Worm (Caenorhabditis elegans): ENCODE results near the gene smvt-1.

The smvt-1 gene

ce11 chrX:2549322-2549721, 538 bp upstream of the smvt-1 start (continued):
- peak; percentile 47 for TF ChIP-seq npax-4 (tag; optimal IDR thresholded peaks at IDR 0.05)
- no peak for TF ChIP-seq lim-6 (tag; optimal IDR thresholded peaks at IDR 0.05)
- TF ChIP-seq unc-86 (tag; optimal IDR thresholded peaks at IDR 0.05), result peak; percentile 70
- peak; percentile 85 for TF ChIP-seq madf-2 (tag; optimal IDR thresholded peaks at IDR 0.05)
- peak; percentile 50 for TF ChIP-seq tbx-7 (tag; optimal IDR thresholded peaks at IDR 0.05)
- peak; percentile 83 for TF ChIP-seq T23F11.4 (GFP tag; optimal IDR thresholded peaks at IDR 0.05)
- TF ChIP-seq hlh-30 (tag; optimal IDR thresholded peaks at IDR 0.05; ENCODE audit: insufficient read depth), result no peak
- TF ChIP-seq ahr-1 (tag; optimal IDR thresholded peaks at IDR 0.05), result peak; percentile 51
- no peak for TF ChIP-seq ceh-22 (tag; optimal IDR thresholded peaks at IDR 0.05)
- peak; percentile 74 for TF ChIP-seq fkh-6 (tag; optimal IDR thresholded peaks at IDR 0.05)
- peak; percentile 50 for TF ChIP-seq hlh-13 (GFP tag; optimal IDR thresholded peaks at IDR 0.05)
- TF ChIP-seq che-1 (tag; optimal IDR thresholded peaks at IDR 0.05), result peak; percentile 86
- peak; percentile 53 for TF ChIP-seq unc-42 (tag; optimal IDR thresholded peaks at IDR 0.05)
- no peak for TF ChIP-seq pha-4 (tag; optimal IDR thresholded peaks at IDR 0.05)
- TF ChIP-seq hlh-6 (tag; optimal IDR thresholded peaks at IDR 0.05), result peak; percentile 87
- TF ChIP-seq sox-2 (GFP tag; IDR thresholded peaks at IDR 0.05), result peak; percentile 68
- peak; percentile 85 for TF ChIP-seq gmeb-2 (tag; optimal IDR thresholded peaks at IDR 0.05)
- TF ChIP-seq syd-9 (tag; optimal IDR thresholded peaks at IDR 0.05), result peak; percentile 81
- peak; percentile 75 for TF ChIP-seq elt-4 (tag; optimal IDR thresholded peaks at IDR 0.05)
- peak; percentile 79 for TF ChIP-seq tbx-2 (tag; optimal IDR thresholded peaks at IDR 0.05)
- peak; percentile 57 for TF ChIP-seq pqm-1 (tag; optimal IDR thresholded peaks at IDR 0.05)
- TF ChIP-seq mec-3 (tag; optimal IDR thresholded peaks at IDR 0.05; ENCODE audit: borderline replicate concordance), result no peak
- TF ChIP-seq F13H6.1 (tag; optimal IDR thresholded peaks at IDR 0.05), result peak; percentile 54
- peak; percentile 76 for TF ChIP-seq hlh-15 (tag; optimal IDR thresholded peaks at IDR 0.05)
- TF ChIP-seq ttx-3 (tag; optimal IDR thresholded peaks at IDR 0.05), result peak; percentile 79
- peak; percentile 81 for TF ChIP-seq K02D7.2 (tag; optimal IDR thresholded peaks at IDR 0.05)
- peak; percentile 54 for TF ChIP-seq zip-5 (tag; optimal IDR thresholded peaks at IDR 0.05)
- no peak for TF ChIP-seq pax-1 (tag; optimal IDR thresholded peaks at IDR 0.05)
- peak; percentile 73 for TF ChIP-seq ceh-45 (GFP tag; IDR thresholded peaks at IDR 0.05)
- no peak for TF ChIP-seq unc-55 (GFP tag; optimal IDR thresholded peaks at IDR 0.05)
- TF ChIP-seq fkh-10 (GFP tag; optimal IDR thresholded peaks at IDR 0.05), result peak; percentile 41
- peak; percentile 82 for TF ChIP-seq ref-2 (tag; optimal IDR thresholded peaks at IDR 0.05)
- peak; percentile 73 for TF ChIP-seq ceh-34 (tag; optimal IDR thresholded peaks at IDR 0.05)
- TF ChIP-seq ceh-14 (tag; optimal IDR thresholded peaks at IDR 0.05), result peak; percentile 88
- peak; percentile 79 for TF ChIP-seq eyg-1 (tag; optimal IDR thresholded peaks at IDR 0.05)
- peak; percentile 47 for TF ChIP-seq ceh-2 (tag; optimal IDR thresholded peaks at IDR 0.05)
- TF ChIP-seq fax-1 (tag; optimal IDR thresholded peaks at IDR 0.05), result peak; percentile 81
- peak; percentile 85 for TF ChIP-seq dmd-4 (tag; optimal IDR thresholded peaks at IDR 0.05; ENCODE audit: borderline replicate concordance)
- TF ChIP-seq pros-1 (tag; optimal IDR thresholded peaks at IDR 0.05), result no peak
- TF ChIP-seq K09A11.1 (tag; optimal IDR thresholded peaks at IDR 0.05; ENCODE audit: insufficient read depth), result peak; percentile 71
- TF ChIP-seq pat-9 (tag; optimal IDR thresholded peaks at IDR 0.05), result peak; percentile 85
- TF ChIP-seq ztf-16 (tag; optimal IDR thresholded peaks at IDR 0.05), result peak; percentile 82
- TF ChIP-seq ceh-24 (tag; optimal IDR thresholded peaks at IDR 0.05), result peak; percentile 56
- peak; percentile 51 for TF ChIP-seq odd-2 (tag; optimal IDR thresholded peaks at IDR 0.05)
- TF ChIP-seq C38D4.7 (GFP tag; optimal IDR thresholded peaks at IDR 0.05), result peak; percentile 82
- TF ChIP-seq C08G9.2 (tag; optimal IDR thresholded peaks at IDR 0.05), result peak; percentile 78
- TF ChIP-seq ama-1 (optimal IDR thresholded peaks at IDR 0.05), result no peak
